Worm (Caenorhabditis elegans) whole organism, midembryonic: Measurements from ENCODE around the gene ttr-41.

ENCODE experiments used
- cog-1 ChIP-seq: sonication (generic microtip); optimal IDR thresholded peaks from 2 replicates; lab custom pipeline; 2016; ENCODE audit warnings: missing genetic modification characterization, missing compliant biosample characterization
- flt-1 ChIP-seq: fragments of 200-800 bp; sonication (Bioruptor generic); IDR thresholded peaks from 2 replicates; pipeline ENCODE4 v1.3.6; 2022; ENCODE audit warnings: missing genetic modification characterization, missing compliant biosample characterization
- klf-2 ChIP-seq: fragments of 200-800 bp; sonication (Bioruptor generic); conservative IDR thresholded peaks from 2 replicates; pipeline ENCODE4 v1.3.6; 2022; ENCODE audit warnings: missing genetic modification reagents, missing genetic modification characterization, missing compliant biosample characterization
- ztf-23 ChIP-seq: fragments of 200-800 bp; sonication (Bioruptor generic); IDR thresholded peaks from 2 replicates; pipeline ENCODE4 v1.3.6; 2022; ENCODE audit warnings: missing genetic modification reagents, missing genetic modification characterization, missing compliant biosample characterization
- ztf-29 ChIP-seq: fragments of 200-800 bp; sonication (Bioruptor generic); IDR thresholded peaks from 2 replicates; pipeline ENCODE4 v1.3.6; 2022; ENCODE audit warnings: missing genetic modification reagents, missing genetic modification characterization, missing compliant biosample characterization

DNA sequence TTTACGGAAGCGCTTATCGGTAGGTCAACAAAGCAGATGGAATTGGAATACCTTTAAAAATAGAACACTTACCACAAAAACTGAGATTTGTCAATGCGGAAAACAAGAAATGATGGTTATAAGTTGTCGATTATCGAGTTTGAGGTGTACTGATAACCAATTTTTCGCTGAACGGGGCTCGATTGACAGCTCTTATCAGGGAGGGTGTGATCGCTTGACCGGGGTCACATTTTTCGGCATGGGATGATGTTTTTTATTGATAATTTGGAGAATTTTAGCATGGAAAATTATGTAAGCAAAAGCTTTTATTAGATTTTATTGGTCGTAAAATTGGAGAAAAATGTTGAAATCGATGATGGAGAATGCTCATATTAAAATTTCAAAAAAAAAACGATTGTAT is 42.2 kb upstream of the ttr-41 start:
- no peak for TF ChIP-seq ztf-23
- TF ChIP-seq flt-1 = no peak
- TF ChIP-seq klf-2 (GFP tag; lab: Robert Waterston, UW) = no peak
- no peak for TF ChIP-seq ztf-29
- no peak for TF ChIP-seq cog-1 (tag; lab: Kevin White, UChicago)
